Fruit fly (Drosophila melanogaster): ENCODE data around the gene CG43390.

Gene CG43390

DNA sequence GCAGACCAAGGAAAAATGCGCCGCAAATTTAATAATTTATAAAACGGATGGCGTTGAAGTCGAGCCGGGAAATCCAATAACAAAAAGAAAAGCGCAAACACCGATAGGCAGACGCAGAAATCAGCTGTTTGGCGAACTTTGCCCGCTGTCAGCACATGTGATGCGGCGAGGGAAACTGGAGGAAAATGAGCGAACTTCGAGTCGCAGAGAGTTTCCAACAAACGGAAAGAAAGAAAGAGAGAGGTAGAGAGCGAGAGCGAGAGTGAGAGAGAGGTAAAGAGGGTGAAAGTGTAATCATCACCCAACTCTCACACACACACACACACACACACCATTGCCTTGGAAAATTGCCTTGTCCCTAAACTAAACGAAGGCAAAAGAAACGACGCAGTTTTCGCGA, 22.5 kb downstream of the CG43390 start:
- no peak for TF ChIP-seq sage (GFP tag; optimal IDR thresholded peaks at IDR 0.05)
- no peak for TF ChIP-seq usp (GFP tag; optimal IDR thresholded peaks at IDR 0.05)
- TF ChIP-seq Hnf4 (GFP tag; optimal IDR thresholded peaks at IDR 0.05): no peak
- no peak for TF ChIP-seq Dif (GFP tag; optimal IDR thresholded peaks at IDR 0.05; ENCODE audit: partially characterized antibody)
- no peak for TF ChIP-seq Jra (GFP tag; optimal IDR thresholded peaks at IDR 0.05)
- TF ChIP-seq N (GFP tag; optimal IDR thresholded peaks at IDR 0.05): no peak
- TF ChIP-seq CG9705 (GFP tag; optimal IDR thresholded peaks at IDR 0.05): no peak
- no peak for TF ChIP-seq foxo (GFP tag; optimal IDR thresholded peaks at IDR 0.05)
- no peak for TF ChIP-seq sv (GFP tag; optimal IDR thresholded peaks at IDR 0.05)
- no peak for TF ChIP-seq Abd-B (GFP tag; optimal IDR thresholded peaks at IDR 0.05)
- no peak for TF ChIP-seq Vsx2 (GFP tag; optimal IDR thresholded peaks at IDR 0.05; ENCODE audit: partially characterized antibody)
- TF ChIP-seq Hr83 (GFP tag; optimal IDR thresholded peaks at IDR 0.05; ENCODE audit: poor library complexity, severe bottlenecking): no peak
- TF ChIP-seq fru (GFP tag; optimal IDR thresholded peaks at IDR 0.05): no peak

DNA sequence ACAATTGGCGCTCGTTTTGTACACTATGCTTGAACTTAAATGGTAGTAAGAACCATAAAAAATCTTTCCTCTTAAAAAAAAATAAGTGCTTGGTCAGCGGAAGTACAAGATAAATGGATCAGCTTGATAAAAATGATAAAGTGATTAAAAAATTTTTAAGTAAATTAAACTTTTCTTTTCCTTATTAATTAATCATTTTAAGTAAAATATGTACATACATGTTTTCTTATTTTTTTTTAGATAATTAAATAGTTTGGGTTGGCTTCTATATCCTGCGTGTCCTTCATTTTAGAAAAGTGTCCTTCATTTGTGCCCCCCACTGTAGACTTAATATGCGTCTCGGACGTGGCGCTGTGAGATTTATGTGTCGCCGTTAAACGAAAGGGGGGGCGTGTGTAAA, 23.1 kb downstream of the CG43390 start:
- TF ChIP-seq Jra (GFP tag; optimal IDR thresholded peaks at IDR 0.05) (no peak), sv (GFP tag; optimal IDR thresholded peaks at IDR 0.05) (peak; percentile 17), dl (GFP tag; optimal IDR thresholded peaks at IDR 0.05; ENCODE audit: insufficient read depth in 1 of 2, partially characterized antibody in 2 of 2) (no peak), jim (GFP tag; optimal IDR thresholded peaks at IDR 0.05) (no peak), GATAd (GFP tag; optimal IDR thresholded peaks at IDR 0.05) (no peak), Myc (optimal IDR thresholded peaks at IDR 0.05) (no peak), Mio (GFP tag; optimal IDR thresholded peaks at IDR 0.05) (no peak), fru (GFP tag; optimal IDR thresholded peaks at IDR 0.05) (peak; percentile 15)

DNA sequence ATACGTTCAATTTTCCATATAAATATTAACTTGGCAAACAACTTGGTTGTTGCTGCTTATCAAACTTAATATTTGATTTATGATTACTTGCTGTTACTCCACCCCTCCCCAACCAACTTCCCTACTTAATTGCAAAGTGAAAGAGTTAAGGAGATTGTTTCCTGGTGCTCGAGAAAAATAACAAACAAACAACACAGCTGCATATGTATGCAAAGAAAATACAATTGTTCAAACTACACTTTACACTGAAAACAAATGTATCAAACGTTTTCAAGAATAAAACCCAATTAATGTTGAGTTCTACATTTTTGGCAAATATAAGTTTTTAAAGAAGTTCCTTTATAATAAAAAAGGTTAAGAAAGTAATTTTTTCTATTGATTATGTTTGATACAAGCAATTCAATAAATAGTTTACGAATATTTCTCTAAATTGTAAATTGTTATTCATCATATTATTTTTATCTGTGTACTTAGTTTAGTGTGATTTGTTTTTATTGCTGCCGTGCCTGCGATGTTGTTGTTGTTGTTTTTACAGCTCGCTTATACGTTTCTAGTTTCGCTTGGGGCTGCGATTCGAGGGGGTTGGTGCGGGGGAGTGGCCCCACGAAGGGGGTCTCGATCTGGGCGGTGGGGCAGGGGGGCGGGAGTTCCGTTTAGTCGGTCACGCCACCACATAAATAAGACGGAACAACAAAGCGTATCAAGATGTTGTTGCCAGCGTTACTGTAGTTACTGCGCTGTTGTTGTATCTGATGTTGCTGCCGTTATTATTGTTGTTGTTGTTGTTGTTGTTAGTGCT, 23.9 kb downstream of the CG43390 start:
- TF ChIP-seq Jra (GFP tag; optimal IDR thresholded peaks at IDR 0.05): no peak
- peak; percentile 57 for TF ChIP-seq sv (GFP tag; optimal IDR thresholded peaks at IDR 0.05)
- peak; percentile 89 for TF ChIP-seq Dfd (GFP tag; optimal IDR thresholded peaks at IDR 0.05)

DNA sequence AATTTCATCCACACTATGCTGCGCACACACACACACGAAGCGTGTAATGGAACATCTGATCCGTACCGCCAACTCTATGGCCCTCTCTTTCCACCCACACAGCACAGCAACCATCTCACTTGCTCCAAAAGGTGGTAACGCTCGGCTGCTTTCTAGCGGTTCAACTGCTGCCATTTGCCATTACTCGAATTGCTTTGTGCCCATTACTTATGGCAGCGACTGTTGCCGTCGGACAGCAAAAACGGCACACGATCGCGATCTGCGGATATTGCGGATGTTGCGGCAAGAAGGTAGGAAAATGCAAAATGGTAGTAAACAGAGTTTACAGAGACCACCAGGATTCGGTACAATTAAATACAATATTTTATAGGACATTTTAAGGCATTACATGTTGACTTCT, 25.0 kb downstream of the CG43390 start:
- TF ChIP-seq woc (GFP tag; optimal IDR thresholded peaks at IDR 0.05): no peak
- no peak for TF ChIP-seq dsf (GFP tag; optimal IDR thresholded peaks at IDR 0.05; ENCODE audit: borderline replicate concordance)
- TF ChIP-seq OdsH (GFP tag; optimal IDR thresholded peaks at IDR 0.05): no peak
- no peak for TF ChIP-seq Jra (GFP tag; optimal IDR thresholded peaks at IDR 0.05)
- no peak for TF ChIP-seq CG9705 (GFP tag; optimal IDR thresholded peaks at IDR 0.05)
- no peak for TF ChIP-seq Hr83 (GFP tag; optimal IDR thresholded peaks at IDR 0.05; ENCODE audit: poor library complexity, severe bottlenecking)
- no peak for TF ChIP-seq brk (GFP tag; optimal IDR thresholded peaks at IDR 0.05)
- no peak for TF ChIP-seq Sp1 (GFP tag; optimal IDR thresholded peaks at IDR 0.05)
- TF ChIP-seq Abd-B (GFP tag; optimal IDR thresholded peaks at IDR 0.05): no peak
- TF ChIP-seq CrebA (GFP tag; optimal IDR thresholded peaks at IDR 0.05; ENCODE audit: borderline replicate concordance): no peak
- no peak for TF ChIP-seq Hr78 (GFP tag; optimal IDR thresholded peaks at IDR 0.05)
- no peak for TF ChIP-seq fru (GFP tag; optimal IDR thresholded peaks at IDR 0.05)
- no peak for TF ChIP-seq Myc (optimal IDR thresholded peaks at IDR 0.05)
- TF ChIP-seq jim (GFP tag; optimal IDR thresholded peaks at IDR 0.05): no peak
- no peak for TF ChIP-seq sv (GFP tag; optimal IDR thresholded peaks at IDR 0.05)
- no peak for TF ChIP-seq foxo (GFP tag; optimal IDR thresholded peaks at IDR 0.05)
- no peak for TF ChIP-seq sage (GFP tag; optimal IDR thresholded peaks at IDR 0.05)

DNA sequence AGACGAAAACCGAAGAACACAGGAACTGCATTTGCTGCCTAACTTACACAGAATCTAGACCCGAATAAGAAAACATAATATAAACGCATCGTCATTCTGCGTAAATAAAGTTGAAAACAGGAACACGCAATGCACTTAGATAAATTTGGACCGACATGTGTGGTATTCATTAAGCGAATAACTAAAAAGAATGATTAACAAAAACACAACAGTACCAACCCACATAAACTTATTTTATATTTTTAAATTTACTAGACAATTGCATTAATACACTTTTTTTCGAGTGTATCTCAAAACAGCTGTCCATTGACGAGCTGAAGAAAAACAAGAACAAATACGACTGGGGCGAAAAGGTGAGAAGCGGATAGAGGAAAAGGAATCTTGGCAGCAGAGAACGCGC, 25.4 kb downstream of the CG43390 start:
- peak; percentile 47 for TF ChIP-seq Hnf4 (GFP tag; optimal IDR thresholded peaks at IDR 0.05)
- peak in 1 of 2 experiments; percentile 60 for TF ChIP-seq foxo (GFP tag; optimal IDR thresholded peaks at IDR 0.05)
- TF ChIP-seq Jra (GFP tag; optimal IDR thresholded peaks at IDR 0.05): no peak
- peak; percentile 11 for TF ChIP-seq brk (GFP tag; optimal IDR thresholded peaks at IDR 0.05)
- peak; percentile 55 for TF ChIP-seq OdsH (GFP tag; optimal IDR thresholded peaks at IDR 0.05)
- peak; percentile 60 for TF ChIP-seq psq (GFP tag; optimal IDR thresholded peaks at IDR 0.05)
- no peak for TF ChIP-seq dsf (GFP tag; optimal IDR thresholded peaks at IDR 0.05; ENCODE audit: borderline replicate concordance)
- no peak for TF ChIP-seq GATAd (GFP tag; optimal IDR thresholded peaks at IDR 0.05)
- TF ChIP-seq Myc (optimal IDR thresholded peaks at IDR 0.05): no peak
- TF ChIP-seq Hr83 (GFP tag; optimal IDR thresholded peaks at IDR 0.05; ENCODE audit: poor library complexity, severe bottlenecking): no peak
- TF ChIP-seq Rel (GFP tag; optimal IDR thresholded peaks at IDR 0.05): no peak
- TF ChIP-seq Rel (tag; optimal IDR thresholded peaks at IDR 0.05): no peak
- peak; percentile 54 for TF ChIP-seq ey (GFP tag; optimal IDR thresholded peaks at IDR 0.05)
- no peak for TF ChIP-seq woc (GFP tag; optimal IDR thresholded peaks at IDR 0.05)
- TF ChIP-seq br (GFP tag; optimal IDR thresholded peaks at IDR 0.05): peak; percentile 45
- no peak for TF ChIP-seq dl (GFP tag; optimal IDR thresholded peaks at IDR 0.05; ENCODE audit: insufficient read depth in 1 of 2, partially characterized antibody in 2 of 2)
- peak; percentile 57 for TF ChIP-seq HLH106 (tag; optimal IDR thresholded peaks at IDR 0.05)
- TF ChIP-seq sv (GFP tag; optimal IDR thresholded peaks at IDR 0.05): peak; percentile 72
- peak; percentile 38 for TF ChIP-seq Sp1 (GFP tag; optimal IDR thresholded peaks at IDR 0.05)
- TF ChIP-seq rgr (GFP tag; optimal IDR thresholded peaks at IDR 0.05): peak; percentile 44
- TF ChIP-seq pan (optimal IDR thresholded peaks at IDR 0.05): no peak
- TF ChIP-seq jim (GFP tag; optimal IDR thresholded peaks at IDR 0.05): no peak
- no peak for TF ChIP-seq Hr78 (GFP tag; optimal IDR thresholded peaks at IDR 0.05)
- TF ChIP-seq CG9705 (GFP tag; optimal IDR thresholded peaks at IDR 0.05): no peak
- no peak for TF ChIP-seq Vsx2 (GFP tag; optimal IDR thresholded peaks at IDR 0.05; ENCODE audit: partially characterized antibody)
- TF ChIP-seq usp (GFP tag; optimal IDR thresholded peaks at IDR 0.05): no peak
- no peak for TF ChIP-seq Mio (GFP tag; optimal IDR thresholded peaks at IDR 0.05)
- no peak for TF ChIP-seq dmrt93B (GFP tag; optimal IDR thresholded peaks at IDR 0.05)
- peak; percentile 72 for TF ChIP-seq h (GFP tag; optimal IDR thresholded peaks at IDR 0.05)
- no peak for TF ChIP-seq lola (GFP tag; optimal IDR thresholded peaks at IDR 0.05)
